Fruit fly (Drosophila melanogaster) whole organism, embryonic: ENCODE data around the gene CG4424.

Source experiments
- B-H1 ChIP-seq: fragments of 200-800 bp; sonication (Bioruptor generic); IDR thresholded peaks from 3 replicates; pipeline ENCODE4 v1.3.6; 2022; ENCODE audit warnings: missing biosample characterization, missing genetic modification characterization
- CG10321 ChIP-seq: fragments of 200-800 bp; sonication (Bioruptor generic); IDR thresholded peaks from 2 replicates; pipeline ENCODE4 v1.3.6; 2022; ENCODE audit warnings: missing biosample characterization, missing genetic modification characterization
- CG12391 ChIP-seq: fragments of 200-800 bp; sonication (Bioruptor generic); optimal IDR thresholded peaks from 3 replicates; lab custom pipeline; 2018; ENCODE audit warnings: missing biosample characterization, mild to moderate bottlenecking, missing genetic modification characterization, moderate library complexity
- CG12744 ChIP-seq: fragments of 200-800 bp; sonication (Bioruptor generic); optimal IDR thresholded peaks from 2 replicates; lab custom pipeline; 2016; ENCODE audit warnings: missing biosample characterization, missing genetic modification characterization
- CG14710 ChIP-seq: fragments of 200-800 bp; sonication (Bioruptor generic); optimal IDR thresholded peaks from 3 replicates; lab custom pipeline; 2019; ENCODE audit warnings: missing biosample characterization, mild to moderate bottlenecking, missing genetic modification characterization, moderate library complexity
- CG17361 ChIP-seq: fragments of 200-800 bp; sonication (Bioruptor generic); IDR thresholded peaks from 3 replicates; pipeline ENCODE4 v1.3.6; 2022; ENCODE audit warnings: missing biosample characterization, missing genetic modification characterization
- CG17829 ChIP-seq: fragments of 200-800 bp; optimal IDR thresholded peaks from 2 replicates; lab custom pipeline; 2019; ENCODE audit warnings: missing biosample characterization, mild to moderate bottlenecking, missing genetic modification characterization, moderate library complexity
- CG18011 ChIP-seq: fragments of 200-800 bp; sonication (Bioruptor generic); optimal IDR thresholded peaks from 2 replicates; lab custom pipeline; 2017; ENCODE audit warnings: missing biosample characterization, missing genetic modification characterization, mild to moderate bottlenecking, moderate library complexity, missing genotype
- CG18476 ChIP-seq: fragments of 200-800 bp; sonication (Bioruptor generic); optimal IDR thresholded peaks from 2 replicates; lab custom pipeline; 2016; ENCODE audit warnings: missing biosample characterization, mild to moderate bottlenecking, missing genetic modification characterization
- CG30431 ChIP-seq: fragments of 200-800 bp; sonication (Bioruptor generic); optimal IDR thresholded peaks from 2 replicates; lab custom pipeline; 2017; ENCODE audit warnings: missing biosample characterization, missing genetic modification characterization
- CG31365 ChIP-seq: fragments of 200-800 bp; sonication (Bioruptor generic); optimal IDR thresholded peaks from 2 replicates; lab custom pipeline; 2018; ENCODE audit warnings: missing biosample characterization, mild to moderate bottlenecking, missing genetic modification characterization
- CG31441 ChIP-seq: fragments of 200-800 bp; sonication (Bioruptor generic); IDR thresholded peaks from 2 replicates; pipeline ENCODE4 v1.3.6; 2022; ENCODE audit warnings: missing biosample characterization, missing genetic modification characterization
- CG33557 ChIP-seq: fragments of 200-800 bp; sonication (Bioruptor generic); optimal IDR thresholded peaks from 2 replicates; lab custom pipeline; 2019; ENCODE audit warnings: missing biosample characterization, mild to moderate bottlenecking, missing genetic modification characterization, moderate library complexity
- CG43689 ChIP-seq: fragments of 200-800 bp; sonication (Bioruptor generic); IDR thresholded peaks from 2 replicates; pipeline ENCODE4 v1.3.6; 2022; ENCODE audit warnings: missing biosample characterization, missing genetic modification characterization
- CG6689 ChIP-seq: fragments of 200-800 bp; sonication (Bioruptor generic); IDR thresholded peaks from 2 replicates; pipeline ENCODE4 v1.3.6; 2022; ENCODE audit warnings: missing biosample characterization, missing genetic modification characterization
- CG7928 ChIP-seq: fragments of 200-800 bp; sonication (Bioruptor generic); optimal IDR thresholded peaks from 2 replicates; lab custom pipeline; 2017; ENCODE audit warnings: missing biosample characterization, mild to moderate bottlenecking, missing genetic modification characterization
- CG7963 ChIP-seq: fragments of 200-800 bp; sonication (Bioruptor generic); IDR thresholded peaks from 3 replicates; pipeline ENCODE4 v1.3.6; 2022; ENCODE audit warnings: missing biosample characterization, missing genetic modification characterization; ENCODE audit not compliant: partially characterized antibody
- CG9876 ChIP-seq: fragments of 200-800 bp; sonication (Bioruptor generic); optimal IDR thresholded peaks from 2 replicates; lab custom pipeline; 2016; ENCODE audit warnings: missing biosample characterization, missing genetic modification characterization
- CG9932 ChIP-seq: fragments of 200-800 bp; sonication (Bioruptor generic); IDR thresholded peaks from 2 replicates; pipeline ENCODE4 v1.3.6; 2022; ENCODE audit warnings: missing biosample characterization, missing genetic modification characterization
- Camta ChIP-seq: fragments of 200-800 bp; sonication (Bioruptor generic); optimal IDR thresholded peaks from 2 replicates; lab custom pipeline; 2016; ENCODE audit warnings: missing biosample characterization, missing genetic modification characterization
- Chrac-16 ChIP-seq: fragments of 200-800 bp; sonication (Bioruptor generic); optimal IDR thresholded peaks from 3 replicates; lab custom pipeline; 2016; ENCODE audit warnings: missing biosample characterization, missing genetic modification characterization
- Dek ChIP-seq: fragments of 200-800 bp; sonication (Bioruptor generic); optimal IDR thresholded peaks from 3 replicates; lab custom pipeline; 2019; ENCODE audit warnings: missing biosample characterization, mild to moderate bottlenecking, missing genetic modification characterization, moderate library complexity
- Dfd ChIP-seq, 2 experiments: fragments of >200 bp; optimal IDR thresholded peaks; 2 replicates each; lab custom pipeline; 2017; ENCODE audit warnings: missing biosample characterization in 2 of 2, missing genetic modification characterization in 2 of 2
- Gsc ChIP-seq: fragments of 200-800 bp; sonication (Bioruptor generic); IDR thresholded peaks from 2 replicates; pipeline ENCODE4 v1.3.6; 2022; ENCODE audit warnings: missing biosample characterization, missing genetic modification characterization
- Meics ChIP-seq: fragments of 200-800 bp; sonication (Bioruptor generic); optimal IDR thresholded peaks from 2 replicates; lab custom pipeline; 2017; ENCODE audit warnings: missing biosample characterization, mild to moderate bottlenecking, missing genetic modification characterization
- Nf-YA ChIP-seq: fragments of 200-800 bp; sonication (Bioruptor generic); IDR thresholded peaks from 2 replicates; pipeline ENCODE4 v1.3.6; 2022; ENCODE audit warnings: missing biosample characterization, missing genetic modification characterization
- Rx ChIP-seq: fragments of 200-800 bp; sonication (Bioruptor generic); IDR thresholded peaks from 2 replicates; pipeline ENCODE4 v1.3.6; 2022; ENCODE audit warnings: missing biosample characterization, missing genetic modification characterization
- Taf1 ChIP-seq: fragments of 200-800 bp; sonication (Bioruptor generic); IDR thresholded peaks from 2 replicates; pipeline ENCODE4 v1.3.6; 2022; ENCODE audit warnings: missing biosample characterization, missing genetic modification characterization
- abd-A ChIP-seq: fragments of 200-800 bp; sonication (Bioruptor generic); optimal IDR thresholded peaks from 3 replicates; lab custom pipeline; 2019; ENCODE audit warnings: missing biosample characterization, mild to moderate bottlenecking, missing genetic modification characterization, moderate library complexity
- amos ChIP-seq: fragments of 200-800 bp; sonication (Bioruptor generic); IDR thresholded peaks from 2 replicates; pipeline ENCODE4 v1.3.6; 2022; ENCODE audit warnings: missing biosample characterization, missing genetic modification characterization; ENCODE audit not compliant: partially characterized antibody
- ase ChIP-seq: fragments of 200-800 bp; sonication (Bioruptor generic); IDR thresholded peaks from 3 replicates; pipeline ENCODE4 v1.3.6; 2022; ENCODE audit warnings: missing biosample characterization, missing genetic modification characterization
- cg ChIP-seq: fragments of 200-800 bp; sonication (Bioruptor generic); optimal IDR thresholded peaks from 3 replicates; lab custom pipeline; 2019; ENCODE audit warnings: missing biosample characterization, mild to moderate bottlenecking, missing genetic modification characterization, moderate library complexity
- chn ChIP-seq: fragments of 200-800 bp; sonication (Bioruptor generic); optimal IDR thresholded peaks from 2 replicates; lab custom pipeline; 2016; ENCODE audit warnings: missing biosample characterization, missing genetic modification characterization
- crol ChIP-seq: fragments of 200-800 bp; sonication (Bioruptor generic); IDR thresholded peaks from 2 replicates; pipeline ENCODE4 v1.3.6; 2022; ENCODE audit warnings: missing biosample characterization, missing genetic modification characterization
- dmrt99B ChIP-seq: fragments of 200-800 bp; sonication (Bioruptor generic); optimal IDR thresholded peaks from 2 replicates; lab custom pipeline; 2018; ENCODE audit warnings: missing biosample characterization, mild to moderate bottlenecking, missing genetic modification characterization, moderate library complexity
- ewg ChIP-seq: fragments of 200-800 bp; sonication (Bioruptor generic); optimal IDR thresholded peaks from 3 replicates; lab custom pipeline; 2017; ENCODE audit warnings: mild to moderate bottlenecking, missing biosample characterization, missing genetic modification reagents, missing genetic modification characterization
- fru ChIP-seq: fragments of >200 bp; optimal IDR thresholded peaks from 2 replicates; lab custom pipeline; 2017
- grn ChIP-seq: fragments of 200-800 bp; sonication (Bioruptor generic); optimal IDR thresholded peaks from 3 replicates; lab custom pipeline; 2017; ENCODE audit warnings: missing biosample characterization, missing genetic modification characterization
- hb ChIP-seq: fragments of 200-800 bp; sonication (Bioruptor generic); IDR thresholded peaks from 3 replicates; pipeline ENCODE4 v1.3.6; 2022; ENCODE audit warnings: missing biosample characterization, missing genetic modification characterization; ENCODE audit not compliant: partially characterized antibody
- hbn ChIP-seq: fragments of 200-800 bp; sonication (Bioruptor generic); IDR thresholded peaks from 2 replicates; pipeline ENCODE4 v1.3.6; 2022; ENCODE audit warnings: missing biosample characterization, missing genetic modification characterization; ENCODE audit not compliant: partially characterized antibody
- hth ChIP-seq: fragments of >200 bp; optimal IDR thresholded peaks from 2 replicates; lab custom pipeline; 2017; ENCODE audit warnings: inconsistent platforms
- nmo ChIP-seq: fragments of 200-800 bp; sonication (Bioruptor generic); optimal IDR thresholded peaks from 2 replicates; lab custom pipeline; 2018; ENCODE audit warnings: missing biosample characterization, mild to moderate bottlenecking, missing genetic modification characterization, moderate library complexity
- pfk ChIP-seq: fragments of 200-800 bp; sonication (Bioruptor generic); optimal IDR thresholded peaks from 2 replicates; lab custom pipeline; 2018; ENCODE audit warnings: missing biosample characterization, mild to moderate bottlenecking, missing genetic modification characterization, moderate library complexity
- pita ChIP-seq: fragments of 200-800 bp; sonication (Bioruptor generic); optimal IDR thresholded peaks from 2 replicates; lab custom pipeline; 2017; ENCODE audit warnings: missing biosample characterization, mild to moderate bottlenecking, missing genetic modification characterization
- scrt ChIP-seq: fragments of 200-800 bp; sonication (Bioruptor generic); optimal IDR thresholded peaks from 2 replicates; lab custom pipeline; 2018; ENCODE audit warnings: missing biosample characterization, mild to moderate bottlenecking, missing genetic modification characterization, moderate library complexity
- shn ChIP-seq: fragments of 200-800 bp; sonication (Bioruptor generic); optimal IDR thresholded peaks from 3 replicates; lab custom pipeline; 2016; ENCODE audit warnings: missing biosample characterization, missing genetic modification characterization
- sisA ChIP-seq: fragments of 200-800 bp; sonication (Bioruptor generic); IDR thresholded peaks from 2 replicates; pipeline ENCODE4 v1.3.6; 2022; ENCODE audit warnings: missing biosample characterization, missing genetic modification characterization
- sna ChIP-seq: fragments of 200-800 bp; sonication (Bioruptor generic); IDR thresholded peaks from 2 replicates; pipeline ENCODE4 v1.3.6; 2022; ENCODE audit warnings: missing biosample characterization, missing genetic modification characterization; ENCODE audit not compliant: partially characterized antibody
- sqz ChIP-seq: fragments of 200-800 bp; sonication (Bioruptor generic); optimal IDR thresholded peaks from 3 replicates; lab custom pipeline; 2018; ENCODE audit warnings: missing biosample characterization, mild to moderate bottlenecking, missing genetic modification characterization
- tx ChIP-seq: fragments of 200-800 bp; sonication (Bioruptor generic); optimal IDR thresholded peaks from 2 replicates; lab custom pipeline; 2016; ENCODE audit warnings: missing biosample characterization, missing genetic modification characterization
- wek ChIP-seq: fragments of 200-800 bp; sonication (Bioruptor generic); optimal IDR thresholded peaks from 3 replicates; lab custom pipeline; 2018; ENCODE audit warnings: missing biosample characterization, mild to moderate bottlenecking, missing genetic modification characterization, moderate library complexity

The CG4424 gene

dm6 chr3R:19999474-19999873 is 28.4 kb downstream of the CG4424 start (continued):
- TF ChIP-seq hth (lab: Kevin White, UChicago) = no peak
- peak; percentile 77 for TF ChIP-seq CG33557
- TF ChIP-seq sqz = peak; percentile 80
- peak; percentile 91 for TF ChIP-seq CG17829
- no peak for TF ChIP-seq CG12744 (GFP tag; lab: Kevin White, UChicago)
- TF ChIP-seq chn = peak; percentile 19
- no peak for TF ChIP-seq CG9876 (GFP tag; lab: Kevin White, UChicago)
- peak; percentile 82 for TF ChIP-seq CG17361 (GFP tag; lab: Robert Waterston, UW)
- peak; percentile 61; the same call in 1 of the 2 replicates for TF ChIP-seq Nf-YA (GFP tag; lab: Robert Waterston, UW)
- 0 out of 2 replicates have a peak, but pooled peaks have one; percentile 25 for TF ChIP-seq CG10321 (GFP tag; lab: Robert Waterston, UW)
- no peak for TF ChIP-seq shn
- TF ChIP-seq Dek (tag; lab: Kevin White, UChicago) = peak; percentile 73
- no peak for TF ChIP-seq Dfd (GFP tag; optimal IDR thresholded peaks at IDR 0.05; lab: Kevin White, UChicago)
- TF ChIP-seq pfk (GFP tag; lab: Kevin White, UChicago) = no peak
- TF ChIP-seq Taf1 = 0 out of 2 replicates have a peak, but pooled peaks have one; percentile 36
- TF ChIP-seq Chrac-16 (GFP tag; lab: Kevin White, UChicago) = peak; percentile 73
- peak; percentile 59 for TF ChIP-seq ewg (GFP tag; lab: Kevin White, UChicago)
- peak; percentile 86 for TF ChIP-seq nmo (GFP tag; lab: Kevin White, UChicago)
- TF ChIP-seq scrt = peak; percentile 57
- no peak for TF ChIP-seq wek
- peak; percentile 90 for TF ChIP-seq dmrt99B (tag; lab: Kevin White, UChicago)
- TF ChIP-seq Gsc (GFP tag; lab: Robert Waterston, UW) = no peak
- peak; percentile 66 for TF ChIP-seq B-H1 (GFP tag; lab: Robert Waterston, UW)
- peak; percentile 49; the same call in 1 of the 2 replicates for TF ChIP-seq crol (GFP tag; lab: Robert Waterston, UW)
- TF ChIP-seq CG18011 = peak; percentile 12
- no peak for TF ChIP-seq cg (GFP tag; lab: Kevin White, UChicago)
- TF ChIP-seq Camta (GFP tag; lab: Kevin White, UChicago) = no peak
- peak; percentile 53 for TF ChIP-seq CG18476 (GFP tag; lab: Kevin White, UChicago)
- TF ChIP-seq CG7928 = peak; percentile 35
- TF ChIP-seq CG31365 = no peak
- TF ChIP-seq Rx (GFP tag; lab: Robert Waterston, UW) = no peak
- TF ChIP-seq CG6689 = peak; percentile 84
- TF ChIP-seq fru (lab: Kevin White, UChicago) = no peak
- TF ChIP-seq CG43689 (GFP tag; lab: Robert Waterston, UW) = peak; percentile 57; the same call in 1 of the 2 replicates
- TF ChIP-seq CG31441 (GFP tag; lab: Robert Waterston, UW) = peak; percentile 88
- peak; percentile 89 for TF ChIP-seq CG12391
- TF ChIP-seq Meics = peak; percentile 78
- TF ChIP-seq abd-A (tag; lab: Kevin White, UChicago) = peak; percentile 30
- peak; percentile 28 for TF ChIP-seq CG30431 (GFP tag; lab: Kevin White, UChicago)
- no peak for TF ChIP-seq amos (GFP tag; lab: Robert Waterston, UW)
- no peak for TF ChIP-seq sna (GFP tag; lab: Robert Waterston, UW)
- TF ChIP-seq hbn (GFP tag; lab: Robert Waterston, UW) = no peak
- TF ChIP-seq CG7963 (GFP tag; lab: Robert Waterston, UW) = no peak
- no peak for TF ChIP-seq tx (GFP tag; lab: Kevin White, UChicago)
- TF ChIP-seq ase = 0 out of 3 replicates have a peak, but pooled peaks have one; percentile 53
- peak; percentile 77 for TF ChIP-seq sisA (GFP tag; lab: Robert Waterston, UW)
- TF ChIP-seq CG14710 (tag; lab: Kevin White, UChicago) = peak; percentile 84
- no peak for TF ChIP-seq pita (GFP tag; lab: Kevin White, UChicago)
- no peak for TF ChIP-seq hb
- TF ChIP-seq grn (GFP tag; lab: Kevin White, UChicago) = no peak
- TF ChIP-seq CG9932 (GFP tag; lab: Robert Waterston, UW) = peak; percentile 77
